Worm (Caenorhabditis elegans) whole organism, young adult: Measurements from ENCODE around the gene grsp-3.

Source experiments
- F33H1.4 ChIP-seq: fragments of 200-800 bp; sonication (Bioruptor generic); IDR thresholded peaks from 2 replicates; pipeline ENCODE4 v1.3.6; 2022; ENCODE audit warnings: missing genetic modification reagents, missing genetic modification characterization, missing compliant biosample characterization
- atf-7 ChIP-seq: sonication (generic microtip); optimal IDR thresholded peaks from 2 replicates; lab custom pipeline; 2017; ENCODE audit warnings: mild to moderate bottlenecking, missing genetic modification characterization, missing compliant biosample characterization
- fkh-3 ChIP-seq: sonication (generic microtip); optimal IDR thresholded peaks from 2 replicates; lab custom pipeline; 2016; ENCODE audit warnings: mild to moderate bottlenecking, missing genetic modification characterization, missing compliant biosample characterization
- hlh-12 ChIP-seq: sonication (generic microtip); optimal IDR thresholded peaks from 2 replicates; lab custom pipeline; 2016; ENCODE audit warnings: missing genetic modification characterization, missing compliant biosample characterization
- pha-4 ChIP-seq: fragments of 150-350 bp; sonication (generic microtip); optimal IDR thresholded peaks from 2 replicates; lab custom pipeline; 2014; ENCODE audit warnings: missing biosample characterization, missing genetic modification reagents, missing genetic modification characterization
- sdz-38 ChIP-seq: sonication (generic microtip); optimal IDR thresholded peaks from 2 replicates; lab custom pipeline; 2016; ENCODE audit warnings: missing genotype, missing genetic modification characterization, missing compliant biosample characterization
- snpc-4 ChIP-seq, 5 experiments: fragments of 150-350 bp in 1 of 5; sonication (generic microtip) in 4 of 5; optimal IDR thresholded peaks; 2 replicates each; lab custom pipeline; 2014 to 2018; ENCODE audit warnings: missing genetic modification characterization in 5 of 5, missing biosample characterization in 3 of 5, antibody characterized with exemption in 2 of 5, mild to moderate bottlenecking in 2 of 5, missing compliant biosample characterization in 2 of 5, missing genotype in 2 of 5, moderate library complexity in 2 of 5, missing genetic modification reagents in 1 of 5

ce11 chrIV:7166553-7166952 lies 34.8 kb upstream of the grsp-3 start, which contains the start of gene C42D4.18:
- TF ChIP-seq pha-4 (tag; lab: Kevin White, UChicago) (no peak), hlh-12 (no peak), atf-7 (tag; lab: Kevin White, UChicago) (no peak), F33H1.4 (GFP tag; lab: Robert Waterston, UW) (no peak), sdz-38 (no peak), snpc-4 (GFP tag; optimal IDR thresholded peaks at IDR 0.05; lab: Kevin White, UChicago) (no peak), snpc-4 (tag; optimal IDR thresholded peaks at IDR 0.05; lab: Kevin White, UChicago) (no peak), fkh-3 (tag; lab: Kevin White, UChicago) (no peak)
